Fruit fly (Drosophila melanogaster): ENCODE data around the gene Fdx2.

Gene Fdx2

dm6 chr3L:4282627-4283026 is 9.7 kb upstream of the Fdx2 start, which contains the start of gene CG11583 (continued):
- no peak for TF ChIP-seq CG31224 (GFP tag; IDR thresholded peaks at IDR 0.05)
- no peak for TF ChIP-seq CG18764 (GFP tag; optimal IDR thresholded peaks at IDR 0.05)
- no peak for TF ChIP-seq Blimp-1 (GFP tag; optimal IDR thresholded peaks at IDR 0.05)
- TF ChIP-seq CG15011 (GFP tag; optimal IDR thresholded peaks at IDR 0.05): no peak
- TF ChIP-seq disco-r (GFP tag; optimal IDR thresholded peaks at IDR 0.05): no peak
- peak; percentile 35 for TF ChIP-seq BEAF-32 (GFP tag; optimal IDR thresholded peaks at IDR 0.05)
- no peak for TF ChIP-seq CG18619 (GFP tag; optimal IDR thresholded peaks at IDR 0.05)
- TF ChIP-seq chn (GFP tag; optimal IDR thresholded peaks at IDR 0.05): peak; percentile 38
- no peak for TF ChIP-seq salm (tag; optimal IDR thresholded peaks at IDR 0.05)
- TF ChIP-seq Vsx1 (GFP tag; optimal IDR thresholded peaks at IDR 0.05): no peak
- TF ChIP-seq CG7271 (tag; optimal IDR thresholded peaks at IDR 0.05): no peak
- TF ChIP-seq slbo (GFP tag; IDR thresholded peaks at IDR 0.05): peak; percentile 71
- TF ChIP-seq CG8089 (GFP tag; optimal IDR thresholded peaks at IDR 0.05): no peak
- no peak for TF ChIP-seq sisA (GFP tag; IDR thresholded peaks at IDR 0.05)
- peak; percentile 60 for TF ChIP-seq CHES-1-like (GFP tag; optimal IDR thresholded peaks at IDR 0.05)
- no peak for TF ChIP-seq Dfd (GFP tag; optimal IDR thresholded peaks at IDR 0.05)
- TF ChIP-seq nmo (GFP tag; optimal IDR thresholded peaks at IDR 0.05): peak; percentile 24
- TF ChIP-seq CG11093 (GFP tag; IDR thresholded peaks at IDR 0.05): no peak
- TF ChIP-seq Fer3 (tag; optimal IDR thresholded peaks at IDR 0.05): no peak
- no peak for TF ChIP-seq dimm (GFP tag; IDR thresholded peaks at IDR 0.05)
- TF ChIP-seq pzg (GFP tag; optimal IDR thresholded peaks at IDR 0.05): peak; percentile 76
- TF ChIP-seq hbn (GFP tag; IDR thresholded peaks at IDR 0.05; ENCODE audit: partially characterized antibody): no peak
- TF ChIP-seq fd102C (GFP tag; optimal IDR thresholded peaks at IDR 0.05): no peak
- no peak for TF ChIP-seq bigmax (GFP tag; optimal IDR thresholded peaks at IDR 0.05)
- no peak for TF ChIP-seq CG5180 (GFP tag; optimal IDR thresholded peaks at IDR 0.05)
- no peak for TF ChIP-seq al (GFP tag; IDR thresholded peaks at IDR 0.05)
- TF ChIP-seq Hey (tag; optimal IDR thresholded peaks at IDR 0.05): no peak
- no peak for TF ChIP-seq emc (GFP tag; optimal IDR thresholded peaks at IDR 0.05)
- TF ChIP-seq CG18599 (GFP tag; optimal IDR thresholded peaks at IDR 0.05): no peak
- TF ChIP-seq CG3847 (GFP tag; IDR thresholded peaks at IDR 0.05): peak; percentile 68
- TF ChIP-seq dm (GFP tag; optimal IDR thresholded peaks at IDR 0.05): peak; percentile 99
- no peak for TF ChIP-seq prd (optimal IDR thresholded peaks at IDR 0.05)
- TF ChIP-seq prd (GFP tag; IDR thresholded peaks at IDR 0.05): no peak
- peak; percentile 38; the same call in 1 of the 2 replicates for TF ChIP-seq Dref (GFP tag; IDR thresholded peaks at IDR 0.05)
- no peak for TF ChIP-seq br (optimal IDR thresholded peaks at IDR 0.05)
- no peak for TF ChIP-seq sim (GFP tag; IDR thresholded peaks at IDR 0.05)
- peak; percentile 63; the same call in 1 of the 3 replicates for TF ChIP-seq CG34422 (GFP tag; IDR thresholded peaks at IDR 0.05)
- TF ChIP-seq sr (GFP tag; IDR thresholded peaks at IDR 0.05): no peak
- peak; percentile 93 for TF ChIP-seq sens (GFP tag)
- no peak for TF ChIP-seq CG9437 (GFP tag; optimal IDR thresholded peaks at IDR 0.05)
- no peak for TF ChIP-seq peb (GFP tag; IDR thresholded peaks at IDR 0.05)
- no peak for TF ChIP-seq hth (optimal IDR thresholded peaks at IDR 0.05)
- peak; percentile 48 to 62 for TF ChIP-seq dpn (GFP tag; optimal IDR thresholded peaks at IDR 0.05)
- no peak for TF ChIP-seq gsb (GFP tag; IDR thresholded peaks at IDR 0.05)
- no peak for TF ChIP-seq shn (GFP tag; optimal IDR thresholded peaks at IDR 0.05)
- peak; percentile 1 for TF ChIP-seq Dek (tag; optimal IDR thresholded peaks at IDR 0.05)
- peak; percentile 14 for TF ChIP-seq CG1602 (GFP tag; optimal IDR thresholded peaks at IDR 0.05)
- TF ChIP-seq B-H1 (GFP tag; IDR thresholded peaks at IDR 0.05): no peak
- no peak for TF ChIP-seq Elba2 (GFP tag; optimal IDR thresholded peaks at IDR 0.05)
- TF ChIP-seq Mes4 (GFP tag; optimal IDR thresholded peaks at IDR 0.05): no peak
- no peak for TF ChIP-seq lab (GFP tag; optimal IDR thresholded peaks at IDR 0.05)
- TF ChIP-seq tio (GFP tag; optimal IDR thresholded peaks at IDR 0.05): no peak
- no peak for TF ChIP-seq Meics (GFP tag; optimal IDR thresholded peaks at IDR 0.05)
